Fruit fly (Drosophila melanogaster) ovary, adult (tissue): ENCODE results near the gene CG14207.

Experiments used
- CG17801 ChIP-seq: fragments of 200-800 bp; optimal IDR thresholded peaks from 2 replicates; lab custom pipeline; 2019; ENCODE audit warnings: missing biosample characterization, mild to moderate bottlenecking, missing genetic modification characterization, moderate library complexity; ENCODE audit not compliant: partially characterized antibody

CG14207 gene

DNA sequence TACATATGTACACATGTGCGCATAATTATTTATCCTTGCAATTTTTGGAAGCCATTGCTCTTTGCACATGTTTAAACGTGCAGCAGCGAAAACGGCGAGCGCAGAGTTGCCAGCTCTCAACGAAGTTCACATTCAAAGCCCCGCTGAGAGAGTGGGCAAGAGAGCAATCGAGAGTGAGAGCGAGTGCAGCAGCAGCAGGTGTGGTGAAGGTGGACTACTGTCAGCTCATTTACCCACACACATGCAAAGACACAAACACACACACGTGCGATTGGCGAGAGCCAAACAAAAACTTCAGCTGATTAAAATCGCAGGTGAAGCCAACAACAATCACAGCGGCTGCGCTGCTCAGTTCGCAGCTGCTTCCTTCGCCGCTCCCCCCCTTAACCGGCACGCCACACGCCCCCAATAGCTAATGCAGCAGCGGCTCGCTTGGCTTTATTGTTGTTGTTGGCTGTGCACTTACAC, 26.4 kb downstream of the CG14207 start:
- TF ChIP-seq CG17801 (GFP tag; lab: Kevin White, UChicago) = peak; percentile 35

DNA sequence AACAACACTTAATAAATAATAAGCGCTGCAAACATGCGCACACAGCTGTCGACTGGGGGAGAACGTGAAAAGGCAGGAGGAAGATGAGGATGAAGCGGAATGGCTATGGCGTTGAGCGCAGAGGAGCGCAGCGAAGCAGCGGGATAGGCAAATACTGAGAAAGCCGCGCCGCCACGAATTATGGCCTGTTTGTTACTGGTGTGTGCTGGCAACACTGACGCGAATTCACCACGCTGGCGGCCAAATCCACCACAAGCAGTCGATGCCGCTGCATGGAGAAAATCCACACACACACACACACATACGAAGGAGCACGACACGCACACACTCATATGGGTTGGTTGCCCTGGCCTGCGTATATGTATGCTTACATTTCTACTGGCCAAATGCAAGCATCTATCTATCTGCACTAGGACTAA, 32.0 kb downstream of the CG14207 start:
- TF ChIP-seq CG17801 (GFP tag; lab: Kevin White, UChicago) = no peak

dm6 chrX:19637434-19638327, 32.7 kb downstream of the CG14207 start:
- TF ChIP-seq CG17801 (GFP tag; lab: Kevin White, UChicago) = peak; percentile 25

DNA sequence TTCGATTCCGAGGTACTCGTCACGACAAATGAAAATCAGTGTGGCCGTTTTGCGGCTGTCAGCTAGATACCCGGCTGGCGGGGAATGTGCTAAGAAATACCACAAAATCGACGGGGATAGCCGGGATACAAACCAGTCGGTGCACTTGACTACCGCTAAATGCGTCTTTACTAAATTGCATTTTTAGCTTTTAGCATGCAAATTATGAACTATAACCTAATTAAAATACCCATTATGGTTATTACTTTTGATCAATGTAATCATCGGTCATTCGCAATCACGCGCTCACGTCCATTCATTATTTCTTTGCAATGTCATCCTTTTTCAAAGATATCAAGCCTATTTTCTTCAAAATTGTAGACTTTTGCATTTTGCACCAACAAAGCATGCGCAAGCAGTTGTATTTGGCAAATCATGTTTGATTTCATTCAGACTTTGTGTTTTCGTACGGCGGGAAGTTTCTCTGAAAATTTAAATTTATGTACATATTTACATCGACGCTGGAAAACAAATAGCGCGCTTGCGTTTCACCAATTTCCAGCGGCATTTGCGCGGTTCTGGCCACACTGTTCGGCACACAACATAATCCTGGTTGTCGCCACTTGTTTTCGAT, 33.4 kb downstream of the CG14207 start, which contains the start of gene Rcd-1:
Rcd-1 (plus strand) TSS at position 440 of the 613 bp plus-strand sequence.
- TF ChIP-seq CG17801 (GFP tag; lab: Kevin White, UChicago) = no peak

DNA sequence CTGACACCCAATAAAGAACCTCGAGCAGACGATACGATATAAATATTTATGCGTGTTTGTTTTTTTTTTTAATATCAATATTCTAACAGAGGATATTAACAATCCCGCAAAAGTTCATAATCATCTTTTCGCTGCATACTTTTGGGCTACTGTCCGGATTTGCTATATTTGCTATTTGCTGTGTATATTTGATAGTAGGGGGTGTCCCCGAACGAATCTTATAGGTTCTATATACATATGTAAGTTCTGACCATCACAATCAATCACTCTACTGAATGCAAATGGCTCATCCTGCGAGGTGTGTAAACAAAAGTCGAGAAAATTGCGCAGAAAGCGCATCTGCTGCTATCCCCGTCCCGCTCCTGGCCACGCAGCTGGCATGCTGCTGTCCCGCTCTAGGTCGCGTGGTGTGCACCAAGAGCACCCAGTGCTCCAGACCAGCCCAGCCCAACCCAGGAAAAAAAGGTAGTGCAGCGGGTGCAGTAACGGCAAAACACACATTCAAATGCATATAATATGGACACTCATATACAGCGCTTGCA, 35.8 kb downstream of the CG14207 start:
- TF ChIP-seq CG17801 (GFP tag; lab: Kevin White, UChicago) = no peak

- TF ChIP-seq CG17801 (GFP tag; lab: Kevin White, UChicago) = peak; percentile 45
Observed at dm6 chrX:19642819-19643504, 38.0 kb downstream of the CG14207 start, which contains the start of the genes CG12237 and Sec61gamma. CG12237 (minus strand) TSS chrX:19642869. Sec61gamma (plus strand) TSS chrX:19643327.

- TF ChIP-seq CG17801 (GFP tag; lab: Kevin White, UChicago) = no peak
Observed at dm6 chrX:19645873-19646541, 41.0 kb downstream of the CG14207 start, which contains the start of gene Arp10. Arp10 (minus strand) TSS chrX:19646176.

dm6 chrX:19651757-19652419, 46.9 kb downstream of the CG14207 start, which contains the start of the genes Ranbp21 and Elys:
Ranbp21 (minus strand) TSS chrX:19652269.
Elys (plus strand) TSS chrX:19652305.
- TF ChIP-seq CG17801 (GFP tag; lab: Kevin White, UChicago) = peak; percentile 13
